Worm (Caenorhabditis elegans): Measurements from ENCODE around the gene clec-22.

- TF ChIP-seq zag-1 (tag; optimal IDR thresholded peaks at IDR 0.05) (no peak), tbx-2 (tag; optimal IDR thresholded peaks at IDR 0.05) (no peak)
Observed at ce11 chrV:16832865-16833264, 25.4 kb upstream of the clec-22 start, which contains the start of gene phy-3.
